Worm (Caenorhabditis elegans): ENCODE data around the gene oatr-1.
A peak's percentile ranks its signal among the peaks of the same experiment; 100 is the strongest.

ce11 chrIII:6364395-6364794 lies 31.6 kb downstream of the oatr-1 start:
- TF ChIP-seq mxl-3 (GFP tag; optimal IDR thresholded peaks at IDR 0.05) (no peak), pqm-1 (tag; optimal IDR thresholded peaks at IDR 0.05) (no peak), nhr-11 (tag; optimal IDR thresholded peaks at IDR 0.05) (peak; percentile 15), sdz-12 (GFP tag; optimal IDR thresholded peaks at IDR 0.05) (no peak), fkh-10 (GFP tag; optimal IDR thresholded peaks at IDR 0.05) (no peak), unc-39 (tag; optimal IDR thresholded peaks at IDR 0.05) (no peak), lin-15B (tag; optimal IDR thresholded peaks at IDR 0.05) (no peak), nhr-25 (tag; optimal IDR thresholded peaks at IDR 0.05; ENCODE audit: borderline replicate concordance, insufficient read depth) (no peak), saeg-2 (GFP tag; IDR thresholded peaks at IDR 0.05) (no peak), lim-7 (GFP tag; IDR thresholded peaks at IDR 0.05) (no peak), rbr-2 (tag; optimal IDR thresholded peaks at IDR 0.05) (no peak)
